Worm (Caenorhabditis elegans) whole organism, midembryonic: ENCODE results near the gene B0035.21.
A peak's percentile ranks its signal among the peaks of the same experiment; 100 is the strongest.

Experiments used
- T22C8.4 ChIP-seq: fragments of 200-800 bp; sonication (Bioruptor generic); IDR thresholded peaks from 2 replicates; pipeline ENCODE4 v1.3.6; 2022; ENCODE audit warnings: missing genetic modification characterization, missing compliant biosample characterization
- cog-1 ChIP-seq: sonication (generic microtip); optimal IDR thresholded peaks from 2 replicates; lab custom pipeline; 2016; ENCODE audit warnings: missing genetic modification characterization, missing compliant biosample characterization
- flt-1 ChIP-seq: fragments of 200-800 bp; sonication (Bioruptor generic); IDR thresholded peaks from 2 replicates; pipeline ENCODE4 v1.3.6; 2022; ENCODE audit warnings: missing genetic modification characterization, missing compliant biosample characterization
- klf-2 ChIP-seq: fragments of 200-800 bp; sonication (Bioruptor generic); conservative IDR thresholded peaks from 2 replicates; pipeline ENCODE4 v1.3.6; 2022; ENCODE audit warnings: missing genetic modification reagents, missing genetic modification characterization, missing compliant biosample characterization
- med-1 ChIP-seq: sonication (generic microtip); optimal IDR thresholded peaks from 2 replicates; lab custom pipeline; 2017; ENCODE audit warnings: missing genetic modification characterization, mild to moderate bottlenecking, missing compliant biosample characterization, antibody characterized with exemption, missing genetic modification reagents; ENCODE audit not compliant: insufficient read depth
- ref-1 ChIP-seq: fragments of 200-800 bp; sonication (Bioruptor generic); conservative IDR thresholded peaks from 2 replicates; pipeline ENCODE4 v1.3.6; 2022; ENCODE audit warnings: missing genetic modification reagents, missing genetic modification characterization, missing compliant biosample characterization
- tab-1 ChIP-seq: fragments of 200-800 bp; sonication (Bioruptor generic); IDR thresholded peaks from 2 replicates; pipeline ENCODE4 v1.3.6; 2022; ENCODE audit warnings: missing genetic modification characterization, missing compliant biosample characterization
- ztf-23 ChIP-seq: fragments of 200-800 bp; sonication (Bioruptor generic); IDR thresholded peaks from 2 replicates; pipeline ENCODE4 v1.3.6; 2022; ENCODE audit warnings: missing genetic modification reagents, missing genetic modification characterization, missing compliant biosample characterization
- ztf-29 ChIP-seq: fragments of 200-800 bp; sonication (Bioruptor generic); IDR thresholded peaks from 2 replicates; pipeline ENCODE4 v1.3.6; 2022; ENCODE audit warnings: missing genetic modification reagents, missing genetic modification characterization, missing compliant biosample characterization

The B0035.21 gene

ce11 chrIV:11307770-11308169 lies 19.3 kb upstream of the B0035.21 start:
- TF ChIP-seq ztf-23 (GFP tag; lab: Robert Waterston, UW) (no peak), flt-1 (GFP tag; lab: Robert Waterston, UW) (no peak), ref-1 (GFP tag; lab: Robert Waterston, UW) (no peak), cog-1 (tag; lab: Kevin White, UChicago) (no peak), tab-1 (GFP tag; lab: Robert Waterston, UW) (no peak), T22C8.4 (GFP tag; lab: Robert Waterston, UW) (no peak), ztf-29 (GFP tag; lab: Robert Waterston, UW) (no peak), med-1 (GFP tag; lab: Kevin White, UChicago) (no peak), klf-2 (GFP tag; lab: Robert Waterston, UW) (no peak)

- TF ChIP-seq ztf-23 (GFP tag; lab: Robert Waterston, UW) = 0 out of 2 replicates have a peak, but pooled peaks have one; percentile 64
- TF ChIP-seq ztf-29 (GFP tag; lab: Robert Waterston, UW) = no peak
- peak; percentile 72 for TF ChIP-seq med-1 (GFP tag; lab: Kevin White, UChicago)
- TF ChIP-seq tab-1 (GFP tag; lab: Robert Waterston, UW) = peak; percentile 55; the same call in 1 of the 2 replicates
- TF ChIP-seq flt-1 (GFP tag; lab: Robert Waterston, UW) = peak; percentile 66
- TF ChIP-seq klf-2 (GFP tag; lab: Robert Waterston, UW) = 0 out of 2 replicates have a peak, but pooled peaks have one; percentile 31
- TF ChIP-seq ref-1 (GFP tag; lab: Robert Waterston, UW) = 0 out of 2 replicates have a peak, but pooled peaks have one; percentile 5
- TF ChIP-seq cog-1 (tag; lab: Kevin White, UChicago) = no peak
- no peak for TF ChIP-seq T22C8.4 (GFP tag; lab: Robert Waterston, UW)
Measured at ce11 chrIV:11310624-11311023, 16.4 kb upstream of the B0035.21 start, which contains the start of gene znf-207. TSS of gene znf-207 (plus strand) at chrIV:11310972.

- TF ChIP-seq cog-1 (tag; lab: Kevin White, UChicago) (no peak), klf-2 (GFP tag; lab: Robert Waterston, UW) (0 out of 2 replicates have a peak, but pooled peaks have one; percentile 49)
Measured at ce11 chrIV:11311484-11311883, 15.6 kb upstream of the B0035.21 start.

DNA sequence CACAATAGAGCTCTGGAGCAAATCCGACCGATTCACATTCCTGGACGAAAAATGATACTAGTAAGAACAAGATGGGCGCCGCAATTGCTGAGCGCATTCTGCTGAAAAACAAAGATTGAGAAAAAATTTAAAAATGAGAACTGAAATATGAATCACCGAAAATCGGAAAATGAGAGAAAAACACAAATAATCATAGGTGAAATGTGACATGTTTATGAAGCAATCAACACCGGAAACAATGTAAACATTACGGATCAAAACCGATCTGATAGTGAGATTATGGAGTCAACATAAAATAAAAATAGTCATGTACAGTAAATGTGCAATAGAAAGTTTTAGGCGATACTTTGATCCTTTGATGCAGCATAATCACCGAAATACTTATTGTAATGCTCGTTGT lies 13.2 kb upstream of the B0035.21 start, which contains the start of gene dnj-2:
dnj-2 (minus strand) TSS at position 101 of the 400 bp plus-strand sequence.
- TF ChIP-seq flt-1 (GFP tag; lab: Robert Waterston, UW) (no peak), med-1 (GFP tag; lab: Kevin White, UChicago) (no peak), ref-1 (GFP tag; lab: Robert Waterston, UW) (no peak), cog-1 (tag; lab: Kevin White, UChicago) (no peak), T22C8.4 (GFP tag; lab: Robert Waterston, UW) (no peak), klf-2 (GFP tag; lab: Robert Waterston, UW) (no peak), ztf-29 (GFP tag; lab: Robert Waterston, UW) (no peak), tab-1 (GFP tag; lab: Robert Waterston, UW) (no peak), ztf-23 (GFP tag; lab: Robert Waterston, UW) (no peak)

DNA sequence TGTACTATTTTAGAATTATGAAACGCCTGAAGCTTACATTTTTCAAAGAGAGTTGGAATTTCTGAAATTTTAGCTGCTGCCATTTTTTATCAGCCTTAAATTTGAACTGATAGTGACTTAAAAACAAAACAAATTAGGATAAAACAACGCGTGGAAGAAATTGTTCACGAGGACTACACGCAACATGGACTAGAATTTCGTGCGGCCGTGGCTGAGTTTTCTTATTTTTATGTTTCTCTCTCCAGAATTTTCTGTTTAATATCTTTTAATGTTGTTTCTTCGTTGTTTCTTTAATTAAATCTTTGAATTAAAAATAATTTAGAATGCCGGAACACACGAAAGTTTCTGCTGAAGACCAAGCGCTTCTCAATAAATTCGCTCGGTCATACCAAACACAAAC lies 12.2 kb upstream of the B0035.21 start, which contains the start of the genes B0035.3, B0035.22 and pfd-4:
B0035.3 (minus strand) TSS at position 114 of the 400 bp plus-strand sequence.
B0035.22 (plus strand) TSS at position 269 of the 400 bp plus-strand sequence.
pfd-4 (plus strand) TSS at position 323 of the 400 bp plus-strand sequence.
- TF ChIP-seq cog-1 (tag; lab: Kevin White, UChicago) = no peak
- no peak for TF ChIP-seq ztf-29 (GFP tag; lab: Robert Waterston, UW)
- TF ChIP-seq ref-1 (GFP tag; lab: Robert Waterston, UW) = no peak
- TF ChIP-seq ztf-23 (GFP tag; lab: Robert Waterston, UW) = no peak
- no peak for TF ChIP-seq med-1 (GFP tag; lab: Kevin White, UChicago)
- TF ChIP-seq T22C8.4 (GFP tag; lab: Robert Waterston, UW) = no peak
- TF ChIP-seq klf-2 (GFP tag; lab: Robert Waterston, UW) = no peak
- no peak for TF ChIP-seq tab-1 (GFP tag; lab: Robert Waterston, UW)
- TF ChIP-seq flt-1 (GFP tag; lab: Robert Waterston, UW) = no peak

ce11 chrIV:11315688-11316087 lies 11.4 kb upstream of the B0035.21 start:
- TF ChIP-seq ztf-29 (GFP tag; lab: Robert Waterston, UW) = no peak
- no peak for TF ChIP-seq cog-1 (tag; lab: Kevin White, UChicago)
- no peak for TF ChIP-seq tab-1 (GFP tag; lab: Robert Waterston, UW)
- no peak for TF ChIP-seq ref-1 (GFP tag; lab: Robert Waterston, UW)
- no peak for TF ChIP-seq T22C8.4 (GFP tag; lab: Robert Waterston, UW)
- TF ChIP-seq flt-1 (GFP tag; lab: Robert Waterston, UW) = no peak
- no peak for TF ChIP-seq klf-2 (GFP tag; lab: Robert Waterston, UW)
- TF ChIP-seq ztf-23 (GFP tag; lab: Robert Waterston, UW) = no peak
- TF ChIP-seq med-1 (GFP tag; lab: Kevin White, UChicago) = no peak

ce11 chrIV:11316106-11316505 lies 11.0 kb upstream of the B0035.21 start:
- TF ChIP-seq cog-1 (tag; lab: Kevin White, UChicago) (no peak), T22C8.4 (GFP tag; lab: Robert Waterston, UW) (no peak), ztf-23 (GFP tag; lab: Robert Waterston, UW) (no peak), ztf-29 (GFP tag; lab: Robert Waterston, UW) (no peak)

- TF ChIP-seq med-1 (GFP tag; lab: Kevin White, UChicago) (no peak), flt-1 (GFP tag; lab: Robert Waterston, UW) (no peak), ztf-29 (GFP tag; lab: Robert Waterston, UW) (no peak), ztf-23 (GFP tag; lab: Robert Waterston, UW) (no peak), T22C8.4 (GFP tag; lab: Robert Waterston, UW) (no peak), klf-2 (GFP tag; lab: Robert Waterston, UW) (no peak), ref-1 (GFP tag; lab: Robert Waterston, UW) (no peak), cog-1 (tag; lab: Kevin White, UChicago) (no peak)
Measured at ce11 chrIV:11316640-11317039, 10.4 kb upstream of the B0035.21 start.

ce11 chrIV:11317119-11317518 lies 9.9 kb upstream of the B0035.21 start, which contains the start of gene gspd-1:
TSS of gene gspd-1 (plus strand) at chrIV:11317419.
- TF ChIP-seq cog-1 (tag; lab: Kevin White, UChicago) (no peak), T22C8.4 (GFP tag; lab: Robert Waterston, UW) (no peak), ztf-29 (GFP tag; lab: Robert Waterston, UW) (no peak), flt-1 (GFP tag; lab: Robert Waterston, UW) (no peak), tab-1 (GFP tag; lab: Robert Waterston, UW) (no peak), med-1 (GFP tag; lab: Kevin White, UChicago) (no peak), klf-2 (GFP tag; lab: Robert Waterston, UW) (no peak), ref-1 (GFP tag; lab: Robert Waterston, UW) (no peak), ztf-23 (GFP tag; lab: Robert Waterston, UW) (no peak)
